Worm (Caenorhabditis elegans): Measurements from ENCODE around the gene srbc-60.
"Not testable (repeated sequence)": the region's sequence is repeated elsewhere in the genome, so short reads cannot be mapped to it uniquely, and the experiment has no call there.

The srbc-60 gene

DNA sequence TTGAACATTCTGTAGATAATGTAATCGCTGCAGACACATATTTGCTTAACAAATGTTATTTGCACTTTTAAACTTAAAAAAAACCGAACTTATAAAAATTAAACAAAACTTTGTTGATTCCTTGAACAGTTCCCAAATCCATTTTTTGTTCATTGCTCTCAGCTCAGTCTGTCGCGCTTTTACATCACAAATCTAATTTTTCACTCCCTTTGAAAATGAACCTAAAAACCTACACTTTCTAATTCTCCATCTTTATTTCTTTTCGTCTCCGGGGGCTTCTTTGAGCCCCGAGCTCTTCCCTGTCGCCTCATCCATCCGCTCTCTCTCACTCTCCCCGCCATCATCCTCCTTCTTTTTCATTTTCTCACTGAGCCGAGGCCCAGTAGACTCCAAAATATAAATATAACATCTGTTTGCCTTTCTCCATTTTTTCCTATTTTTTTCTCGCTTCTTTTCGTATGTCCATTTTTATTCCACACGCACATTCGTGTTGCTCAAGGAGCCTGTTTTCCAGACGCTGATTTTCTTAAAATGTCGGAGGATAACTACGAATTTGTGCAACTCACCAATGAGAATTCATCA is 30.3 kb downstream of the srbc-60 start, which contains the start of gene R13D11.4:
Gene R13D11.4 (plus strand): TSS at position 532 of the 582 bp plus-strand sequence.
- TF ChIP-seq hpl-2 (GFP tag; optimal IDR thresholded peaks at IDR 0.05) (no peak), aha-1 (tag; optimal IDR thresholded peaks at IDR 0.05) (no peak), ceh-82 (tag; optimal IDR thresholded peaks at IDR 0.05) (peak in 1 of 3 experiments; percentile 39), tbx-2 (tag; optimal IDR thresholded peaks at IDR 0.05) (no peak), efl-3 (GFP tag; optimal IDR thresholded peaks at IDR 0.05) (no peak), vab-15 (tag; optimal IDR thresholded peaks at IDR 0.05) (no peak), ces-1 (GFP tag; optimal IDR thresholded peaks at IDR 0.05) (peak; percentile 12), snu-23 (GFP tag; optimal IDR thresholded peaks at IDR 0.05) (peak; percentile 28), swsn-7 (tag; optimal IDR thresholded peaks at IDR 0.05) (peak; percentile 16), unc-98 (GFP tag; IDR thresholded peaks at IDR 0.05) (no peak), efl-1 (optimal IDR thresholded peaks at IDR 0.05) (peak in 1 of 2 experiments; percentile 2), efl-1 (GFP tag; optimal IDR thresholded peaks at IDR 0.05 in 1 of 2) (peak in 1 of 2 experiments; percentile 84), skn-1 (tag; optimal IDR thresholded peaks at IDR 0.05) (peak; percentile 8), nhr-19 (GFP tag; conservative IDR thresholded peaks at IDR 0.05) (no peak), ceh-90 (tag; optimal IDR thresholded peaks at IDR 0.05) (no peak), lin-13 (GFP tag; optimal IDR thresholded peaks at IDR 0.05) (no peak), ztf-4 (tag; optimal IDR thresholded peaks at IDR 0.05) (no peak), nhr-90 (tag; optimal IDR thresholded peaks at IDR 0.05; ENCODE audit: poor library complexity) (no peak), dsc-1 (tag; optimal IDR thresholded peaks at IDR 0.05) (peak; percentile 46), nhr-20 (tag; optimal IDR thresholded peaks at IDR 0.05) (peak; percentile 32), fkh-10 (GFP tag; optimal IDR thresholded peaks at IDR 0.05) (peak; percentile 39), irx-1 (tag; optimal IDR thresholded peaks at IDR 0.05) (no peak), unc-130 (tag; optimal IDR thresholded peaks at IDR 0.05) (no peak), ama-1 (optimal IDR thresholded peaks at IDR 0.05) (no peak)

DNA sequence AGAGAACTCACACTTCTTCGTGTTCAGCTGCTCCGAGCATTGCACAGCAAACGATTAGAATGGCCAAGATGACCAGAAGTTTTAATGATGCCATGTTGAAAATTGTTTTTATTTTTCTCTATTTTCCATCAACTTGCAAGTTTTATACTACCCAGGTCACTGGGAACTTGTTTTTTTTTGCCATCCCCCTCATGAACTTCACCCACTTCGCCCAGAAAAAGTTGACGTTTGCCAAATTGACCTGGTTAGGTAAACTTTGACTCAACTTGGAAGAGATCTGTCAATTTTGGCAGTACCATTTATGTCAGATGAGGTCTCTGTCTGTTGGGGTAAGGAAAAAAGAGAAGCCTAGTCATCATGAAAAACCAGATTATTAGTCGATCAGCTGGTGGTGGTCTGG is 33.0 kb downstream of the srbc-60 start, which contains the start of gene R13D11.10:
Gene R13D11.10 (minus strand): TSS at position 101 of the 400 bp plus-strand sequence.
- TF ChIP-seq dsc-1 (tag; optimal IDR thresholded peaks at IDR 0.05) (no peak), nhr-71 (tag; optimal IDR thresholded peaks at IDR 0.05) (no peak), aly-2 (tag; optimal IDR thresholded peaks at IDR 0.05) (no peak), snpc-4 (tag; optimal IDR thresholded peaks at IDR 0.05) (no peak)

DNA sequence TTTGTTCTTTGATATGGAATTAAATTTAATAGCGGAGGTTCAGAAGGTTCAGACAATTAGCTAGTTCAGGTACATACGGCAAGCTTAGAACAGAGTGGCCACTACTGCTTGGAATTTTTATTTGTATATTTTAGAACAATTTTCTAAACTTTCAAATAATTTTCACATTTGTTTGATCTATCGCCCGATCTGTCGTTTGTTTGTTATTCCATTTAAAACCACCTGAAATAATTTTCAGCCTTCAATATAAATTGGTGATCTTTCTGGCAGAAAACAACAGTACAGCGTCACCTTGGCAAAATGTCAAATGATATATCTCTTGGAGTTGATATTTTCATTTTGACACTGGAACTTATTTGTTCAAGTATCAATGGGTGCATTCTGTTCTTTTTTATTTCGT is 34.6 kb downstream of the srbc-60 start, which contains the start of gene R13D11.3:
Gene R13D11.3 (plus strand): TSS at position 301 of the 400 bp plus-strand sequence.
- TF ChIP-seq dpl-1 (GFP tag; optimal IDR thresholded peaks at IDR 0.05) (no peak), blmp-1 (tag; optimal IDR thresholded peaks at IDR 0.05) (no peak), ceh-90 (tag; optimal IDR thresholded peaks at IDR 0.05) (no peak), unc-130 (tag; optimal IDR thresholded peaks at IDR 0.05) (no peak), lin-15B (tag; optimal IDR thresholded peaks at IDR 0.05) (no peak), sptf-1 (tag; optimal IDR thresholded peaks at IDR 0.05) (no peak)

DNA sequence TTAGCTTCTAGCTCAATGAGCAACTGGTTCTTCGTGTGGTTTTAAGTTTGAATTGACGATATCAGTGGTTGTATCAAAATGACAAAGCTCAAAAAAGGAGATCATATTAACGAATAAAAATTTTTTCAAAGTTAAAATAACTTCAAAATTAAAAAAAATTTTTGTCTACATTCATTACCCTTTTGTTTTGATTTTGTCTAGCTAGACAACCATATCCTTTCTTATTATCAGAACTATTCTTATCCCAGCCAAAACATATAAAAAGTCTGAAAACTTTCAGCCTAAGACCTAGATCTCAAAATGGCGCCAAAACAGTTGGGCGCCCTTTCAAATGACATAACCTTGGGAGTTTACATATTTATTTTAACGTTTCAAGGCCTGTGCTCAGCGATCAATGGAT is 37.1 kb downstream of the srbc-60 start, which contains the start of gene R13D11.1:
Gene R13D11.1 (plus strand): TSS at position 301 of the 400 bp plus-strand sequence.
- TF ChIP-seq pax-3 (tag; optimal IDR thresholded peaks at IDR 0.05) (no peak), ces-1 (GFP tag; optimal IDR thresholded peaks at IDR 0.05) (no peak), nhr-76 (tag; optimal IDR thresholded peaks at IDR 0.05) (no peak), mep-1 (tag; optimal IDR thresholded peaks at IDR 0.05) (no peak), nhr-11 (tag; optimal IDR thresholded peaks at IDR 0.05) (no peak), dpl-1 (GFP tag; optimal IDR thresholded peaks at IDR 0.05) (no peak), C34B4.2 (tag; optimal IDR thresholded peaks at IDR 0.05) (no peak)

DNA sequence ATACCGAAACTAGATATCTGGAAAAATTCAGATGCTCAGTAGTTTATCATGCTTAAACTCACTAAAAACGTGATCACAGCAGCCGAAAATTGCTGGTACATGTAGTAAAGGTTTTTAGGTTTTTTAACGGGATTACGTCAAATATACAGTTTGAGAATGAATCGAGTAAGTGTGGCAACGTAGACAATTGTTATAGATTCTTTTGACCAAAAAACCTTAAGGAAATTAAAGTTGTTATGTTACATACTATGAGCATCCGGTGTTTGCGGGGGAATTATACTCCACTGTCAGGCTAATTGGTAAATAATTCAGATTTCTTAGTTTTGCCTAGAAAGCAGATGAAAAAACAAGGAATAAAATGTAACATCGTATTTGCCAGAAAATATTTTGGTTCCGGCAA is 40.5 kb downstream of the srbc-60 start, which contains the start of gene srx-32:
Gene srx-32 (minus strand): TSS at position 101 of the 400 bp plus-strand sequence.
- not testable (repeated sequence) for TF ChIP-seq ama-1 (optimal IDR thresholded peaks at IDR 0.05); snu-23 (GFP tag; optimal IDR thresholded peaks at IDR 0.05); lir-3 (tag; optimal IDR thresholded peaks at IDR 0.05; ENCODE audit: poor library complexity)

All from whole organism, L1 larva.